Worm (Caenorhabditis elegans) whole organism, young adult: ENCODE results near the gene srz-13.

ENCODE experiments used
- B0019.2 ChIP-seq: fragments of 200-800 bp; sonication (Bioruptor generic); conservative IDR thresholded peaks from 2 replicates; pipeline ENCODE4 v1.3.6; 2022; ENCODE audit warnings: missing genetic modification reagents, missing genetic modification characterization, missing compliant biosample characterization
- B0336.3 ChIP-seq: fragments of 200-800 bp; sonication (Bioruptor generic); IDR thresholded peaks from 2 replicates; pipeline ENCODE4 v1.3.6; 2022; ENCODE audit warnings: missing genetic modification characterization, missing compliant biosample characterization
- C06A6.2 ChIP-seq: fragments of 200-800 bp; sonication (Bioruptor generic); conservative IDR thresholded peaks from 2 replicates; pipeline ENCODE4 v1.3.6; 2022; ENCODE audit warnings: missing genetic modification characterization, missing compliant biosample characterization
- K11D2.4 ChIP-seq: fragments of 200-800 bp; sonication (Bioruptor generic); IDR thresholded peaks from 2 replicates; pipeline ENCODE4 v1.3.6; 2022; ENCODE audit warnings: missing genetic modification reagents, missing genetic modification characterization, missing compliant biosample characterization
- T07F8.4 ChIP-seq: sonication (generic microtip); optimal IDR thresholded peaks from 2 replicates; lab custom pipeline; 2016; ENCODE audit warnings: mild to moderate bottlenecking, missing genetic modification characterization, moderate library complexity, missing compliant biosample characterization
- Y53G8AR.9 ChIP-seq: fragments of 200-800 bp; sonication (Bioruptor generic); conservative IDR thresholded peaks from 2 replicates; pipeline ENCODE4 v1.3.6; 2022; ENCODE audit warnings: missing genetic modification reagents, missing genetic modification characterization, missing compliant biosample characterization
- Y67H2A.10 ChIP-seq: fragments of 200-800 bp; sonication (Bioruptor generic); conservative IDR thresholded peaks from 2 replicates; pipeline ENCODE4 v1.3.6; 2022; ENCODE audit warnings: missing genetic modification reagents, missing genetic modification characterization, missing compliant biosample characterization
- akir-1 ChIP-seq: fragments of 200-800 bp; sonication (Bioruptor generic); optimal IDR thresholded peaks from 2 replicates; lab custom pipeline; 2018; ENCODE audit warnings: mild to moderate bottlenecking, missing genetic modification characterization, moderate library complexity, missing compliant biosample characterization
- ama-1 ChIP-seq, 3 experiments: fragments of 150-350 bp in 1 of 3; sonication (generic microtip) in 2 of 3; optimal IDR thresholded peaks; 2 replicates each; lab custom pipeline; 2014 to 2018; ENCODE audit warnings: missing biosample characterization in 2 of 3, missing genetic modification characterization in 2 of 3, missing genetic modification reagents in 2 of 3
- aptf-2 ChIP-seq: fragments of 200-800 bp; sonication (Bioruptor generic); conservative IDR thresholded peaks from 2 replicates; pipeline ENCODE4 v1.3.6; 2022; ENCODE audit warnings: missing genetic modification reagents, missing genetic modification characterization, missing compliant biosample characterization
- attf-3 ChIP-seq: fragments of 200-800 bp; sonication (Bioruptor generic); conservative IDR thresholded peaks from 2 replicates; pipeline ENCODE4 v1.3.6; 2022; ENCODE audit warnings: missing genetic modification reagents, missing genetic modification characterization, missing compliant biosample characterization
- attf-5 ChIP-seq: fragments of 200-800 bp; sonication (Bioruptor generic); optimal IDR thresholded peaks from 2 replicates; lab custom pipeline; 2018; ENCODE audit warnings: mild to moderate bottlenecking, missing genetic modification characterization, missing compliant biosample characterization
- bed-1 ChIP-seq: fragments of 200-800 bp; sonication (Bioruptor generic); IDR thresholded peaks from 2 replicates; pipeline ENCODE4 v1.3.6; 2022; ENCODE audit warnings: missing genetic modification reagents, missing genetic modification characterization, missing compliant biosample characterization
- bed-2 ChIP-seq: fragments of 200-800 bp; sonication (Bioruptor generic); IDR thresholded peaks from 2 replicates; pipeline ENCODE4 v1.3.6; 2022; ENCODE audit warnings: missing genetic modification reagents, missing genetic modification characterization, missing compliant biosample characterization
- ceh-100 ChIP-seq: fragments of 200-800 bp; sonication (Bioruptor generic); IDR thresholded peaks from 2 replicates; pipeline ENCODE4 v1.3.6; 2022; ENCODE audit warnings: missing genetic modification reagents, missing genetic modification characterization, missing compliant biosample characterization
- ceh-27 ChIP-seq: fragments of 200-800 bp; sonication (Bioruptor generic); optimal IDR thresholded peaks from 2 replicates; lab custom pipeline; 2018; ENCODE audit warnings: mild to moderate bottlenecking, missing genetic modification characterization, moderate library complexity, missing compliant biosample characterization
- ceh-58 ChIP-seq: fragments of 200-800 bp; sonication (Bioruptor generic); IDR thresholded peaks from 2 replicates; pipeline ENCODE4 v1.3.6; 2022; ENCODE audit warnings: missing genetic modification characterization, missing compliant biosample characterization
- chd-7 ChIP-seq: sonication (generic microtip); optimal IDR thresholded peaks from 2 replicates; lab custom pipeline; 2016; ENCODE audit warnings: mild to moderate bottlenecking, missing genetic modification characterization, moderate library complexity, missing compliant biosample characterization
- die-1 ChIP-seq: sonication (generic microtip); optimal IDR thresholded peaks from 2 replicates; lab custom pipeline; 2016; ENCODE audit warnings: missing genotype, mild to moderate bottlenecking, missing genetic modification characterization, missing compliant biosample characterization
- dpff-1 ChIP-seq: sonication (generic microtip); optimal IDR thresholded peaks from 2 replicates; lab custom pipeline; 2017; ENCODE audit warnings: mild to moderate bottlenecking, missing genetic modification characterization, missing compliant biosample characterization
- ekl-4 ChIP-seq: fragments of 200-800 bp; sonication (Bioruptor generic); IDR thresholded peaks from 2 replicates; pipeline ENCODE4 v1.3.6; 2022; ENCODE audit warnings: missing genetic modification reagents, missing genetic modification characterization, missing compliant biosample characterization
- ets-4 ChIP-seq: fragments of 200-800 bp; sonication (Bioruptor generic); optimal IDR thresholded peaks from 2 replicates; lab custom pipeline; 2018; ENCODE audit warnings: mild to moderate bottlenecking, missing genetic modification characterization, missing compliant biosample characterization
- fkh-3 ChIP-seq: sonication (generic microtip); optimal IDR thresholded peaks from 2 replicates; lab custom pipeline; 2016; ENCODE audit warnings: mild to moderate bottlenecking, missing genetic modification characterization, missing compliant biosample characterization
- hmg-20 ChIP-seq: fragments of 200-800 bp; sonication (Bioruptor generic); IDR thresholded peaks from 2 replicates; pipeline ENCODE4 v1.3.6; 2022; ENCODE audit warnings: missing genetic modification reagents, missing genetic modification characterization, missing compliant biosample characterization
- let-526 ChIP-seq: fragments of 200-800 bp; sonication (Bioruptor generic); IDR thresholded peaks from 2 replicates; pipeline ENCODE4 v1.3.6; 2022; ENCODE audit warnings: missing genetic modification reagents, missing genetic modification characterization, missing compliant biosample characterization
- lir-1 ChIP-seq: fragments of 200-800 bp; sonication (Bioruptor generic); conservative IDR thresholded peaks from 2 replicates; pipeline ENCODE4 v1.3.6; 2022; ENCODE audit warnings: missing genetic modification reagents, missing genetic modification characterization, missing compliant biosample characterization
- lsl-1 ChIP-seq: fragments of 200-800 bp; sonication (Bioruptor generic); optimal IDR thresholded peaks from 2 replicates; lab custom pipeline; 2018; ENCODE audit warnings: mild to moderate bottlenecking, missing genetic modification characterization, moderate library complexity, missing compliant biosample characterization
- lsy-27 ChIP-seq: sonication (generic microtip); optimal IDR thresholded peaks from 2 replicates; lab custom pipeline; 2017; ENCODE audit warnings: missing genetic modification characterization, mild to moderate bottlenecking, missing compliant biosample characterization, antibody characterized with exemption, missing genotype, borderline replicate concordance; ENCODE audit not compliant: insufficient read depth
- madf-6 ChIP-seq: fragments of 200-800 bp; sonication (Bioruptor generic); IDR thresholded peaks from 2 replicates; pipeline ENCODE4 v1.3.6; 2022; ENCODE audit warnings: missing genetic modification reagents, missing genetic modification characterization, missing compliant biosample characterization
- mel-28 ChIP-seq: sonication (generic microtip); optimal IDR thresholded peaks from 2 replicates; lab custom pipeline; 2016; ENCODE audit warnings: borderline replicate concordance, mild to moderate bottlenecking, missing genetic modification characterization, missing compliant biosample characterization
- nfyb-1 ChIP-seq: fragments of 200-800 bp; sonication (Bioruptor generic); IDR thresholded peaks from 2 replicates; pipeline ENCODE4 v1.3.6; 2022; ENCODE audit warnings: missing genetic modification reagents, missing genetic modification characterization, missing compliant biosample characterization
- nhr-90 ChIP-seq: sonication (generic microtip); optimal IDR thresholded peaks from 2 replicates; lab custom pipeline; 2016; ENCODE audit warnings: missing genotype, mild to moderate bottlenecking, missing genetic modification characterization, missing compliant biosample characterization
- pbrm-1 ChIP-seq: fragments of 200-800 bp; sonication (Bioruptor generic); IDR thresholded peaks from 2 replicates; pipeline ENCODE4 v1.3.6; 2022; ENCODE audit warnings: missing genetic modification reagents, missing genetic modification characterization, missing compliant biosample characterization
- sdz-38 ChIP-seq: sonication (generic microtip); optimal IDR thresholded peaks from 2 replicates; lab custom pipeline; 2016; ENCODE audit warnings: missing genotype, missing genetic modification characterization, missing compliant biosample characterization
- snpc-1.1 ChIP-seq: sonication (generic microtip); optimal IDR thresholded peaks from 2 replicates; lab custom pipeline; 2017; ENCODE audit warnings: missing genetic modification characterization, mild to moderate bottlenecking, missing compliant biosample characterization, antibody characterized with exemption, moderate library complexity, missing genotype, missing genetic modification reagents; ENCODE audit not compliant: insufficient read depth
- snpc-1.3 ChIP-seq: sonication (generic microtip); optimal IDR thresholded peaks from 2 replicates; lab custom pipeline; 2017; ENCODE audit warnings: missing genetic modification characterization, mild to moderate bottlenecking, missing compliant biosample characterization, antibody characterized with exemption, moderate library complexity, missing genotype, missing genetic modification reagents; ENCODE audit not compliant: insufficient read depth
- somi-1 ChIP-seq: fragments of 200-800 bp; sonication (Bioruptor generic); optimal IDR thresholded peaks from 2 replicates; lab custom pipeline; 2018; ENCODE audit warnings: mild to moderate bottlenecking, missing genetic modification characterization, missing compliant biosample characterization
- tbx-9 ChIP-seq: sonication (generic microtip); optimal IDR thresholded peaks from 2 replicates; lab custom pipeline; 2016; ENCODE audit warnings: borderline replicate concordance, missing genetic modification characterization, inconsistent platforms, missing compliant biosample characterization
- zfh-2 ChIP-seq: fragments of 200-800 bp; sonication (Bioruptor generic); conservative IDR thresholded peaks from 2 replicates; pipeline ENCODE4 v1.3.6; 2022; ENCODE audit warnings: missing genetic modification reagents, missing genetic modification characterization, missing compliant biosample characterization
- zim-3 ChIP-seq: sonication (generic microtip); optimal IDR thresholded peaks from 2 replicates; lab custom pipeline; 2017; ENCODE audit warnings: mild to moderate bottlenecking, missing genetic modification characterization, moderate library complexity, missing compliant biosample characterization
- ztf-18 ChIP-seq: sonication (generic microtip); optimal IDR thresholded peaks from 2 replicates; lab custom pipeline; 2016; ENCODE audit warnings: missing genotype, mild to moderate bottlenecking, missing genetic modification characterization, missing compliant biosample characterization
- ztf-26 ChIP-seq: sonication (generic microtip); optimal IDR thresholded peaks from 2 replicates; lab custom pipeline; 2017; ENCODE audit warnings: missing genetic modification characterization, missing compliant biosample characterization
- ztf-6 ChIP-seq: fragments of 200-800 bp; sonication (Bioruptor generic); IDR thresholded peaks from 2 replicates; pipeline ENCODE4 v1.3.6; 2022; ENCODE audit warnings: missing genetic modification reagents, missing genetic modification characterization, missing compliant biosample characterization

The srz-13 gene

ce11 chrV:16225524-16226116 lies 43.4 kb downstream of the srz-13 start (continued):
- TF ChIP-seq C06A6.2 (GFP tag; lab: Robert Waterston, UW) (no peak), ceh-100 (GFP tag; lab: Robert Waterston, UW) (peak; percentile 40; the same call in 1 of the 2 replicates), lir-1 (GFP tag; lab: Robert Waterston, UW) (no peak), dpff-1 (no peak), ztf-18 (peak; percentile 27), aptf-2 (GFP tag; lab: Robert Waterston, UW) (0 out of 2 replicates have a peak, but pooled peaks have one; percentile 29), ama-1 (optimal IDR thresholded peaks at IDR 0.05; lab: Kevin White, UChicago) (no peak), ama-1 (GFP tag; optimal IDR thresholded peaks at IDR 0.05; lab: Kevin White, UChicago) (no peak), nhr-90 (no peak), akir-1 (no peak), ceh-27 (GFP tag; lab: Kevin White, UChicago) (no peak), zim-3 (tag; lab: Kevin White, UChicago) (no peak), somi-1 (no peak), lsl-1 (peak; percentile 64), bed-1 (GFP tag; lab: Robert Waterston, UW) (no peak), let-526 (no peak), hmg-20 (GFP tag; lab: Robert Waterston, UW) (no peak), bed-2 (GFP tag; lab: Robert Waterston, UW) (no peak), nfyb-1 (GFP tag; lab: Robert Waterston, UW) (peak; percentile 42; the same call in 1 of the 2 replicates), snpc-1.3 (no peak), tbx-9 (tag; lab: Kevin White, UChicago) (no peak), B0336.3 (GFP tag; lab: Robert Waterston, UW) (peak; percentile 65), zfh-2 (0 out of 2 replicates have a peak, but pooled peaks have one; percentile 20), fkh-3 (no peak), sdz-38 (tag; lab: Kevin White, UChicago) (no peak), madf-6 (GFP tag; lab: Robert Waterston, UW) (peak; percentile 73), ceh-58 (0 out of 2 replicates have a peak, but pooled peaks have one; percentile 50), die-1 (tag; lab: Kevin White, UChicago) (peak; percentile 45), mel-28 (tag; lab: Kevin White, UChicago) (no peak), K11D2.4 (GFP tag; lab: Robert Waterston, UW) (no peak), lsy-27 (peak; percentile 21)

ce11 chrV:16226581-16226980 lies 44.4 kb downstream of the srz-13 start, which contains the start of gene F11A5.13:
F11A5.13 (minus strand) TSS chrV:16226681.
- TF ChIP-seq ztf-26 (tag; lab: Kevin White, UChicago): no peak
- no peak for TF ChIP-seq ztf-6
- TF ChIP-seq attf-5 (GFP tag; lab: Kevin White, UChicago): no peak
- TF ChIP-seq Y67H2A.10 (GFP tag; lab: Robert Waterston, UW): no peak
- TF ChIP-seq snpc-1.1 (tag; lab: Kevin White, UChicago): no peak
- TF ChIP-seq attf-3 (GFP tag; lab: Robert Waterston, UW): no peak

ce11 chrV:16229439-16229838 lies 47.2 kb downstream of the srz-13 start:
- no peak for TF ChIP-seq K11D2.4 (GFP tag; lab: Robert Waterston, UW)
- TF ChIP-seq pbrm-1 (GFP tag; lab: Robert Waterston, UW): no peak
- TF ChIP-seq ets-4 (GFP tag; lab: Kevin White, UChicago): no peak
- no peak for TF ChIP-seq T07F8.4
- TF ChIP-seq aptf-2 (GFP tag; lab: Robert Waterston, UW): no peak
- TF ChIP-seq chd-7 (tag; lab: Kevin White, UChicago): no peak
- TF ChIP-seq B0019.2: no peak
- TF ChIP-seq ekl-4 (GFP tag; lab: Robert Waterston, UW): no peak
- no peak for TF ChIP-seq Y53G8AR.9 (GFP tag; lab: Robert Waterston, UW)
